Fruit fly (Drosophila melanogaster): ENCODE data around the gene mRpS31.

DNA sequence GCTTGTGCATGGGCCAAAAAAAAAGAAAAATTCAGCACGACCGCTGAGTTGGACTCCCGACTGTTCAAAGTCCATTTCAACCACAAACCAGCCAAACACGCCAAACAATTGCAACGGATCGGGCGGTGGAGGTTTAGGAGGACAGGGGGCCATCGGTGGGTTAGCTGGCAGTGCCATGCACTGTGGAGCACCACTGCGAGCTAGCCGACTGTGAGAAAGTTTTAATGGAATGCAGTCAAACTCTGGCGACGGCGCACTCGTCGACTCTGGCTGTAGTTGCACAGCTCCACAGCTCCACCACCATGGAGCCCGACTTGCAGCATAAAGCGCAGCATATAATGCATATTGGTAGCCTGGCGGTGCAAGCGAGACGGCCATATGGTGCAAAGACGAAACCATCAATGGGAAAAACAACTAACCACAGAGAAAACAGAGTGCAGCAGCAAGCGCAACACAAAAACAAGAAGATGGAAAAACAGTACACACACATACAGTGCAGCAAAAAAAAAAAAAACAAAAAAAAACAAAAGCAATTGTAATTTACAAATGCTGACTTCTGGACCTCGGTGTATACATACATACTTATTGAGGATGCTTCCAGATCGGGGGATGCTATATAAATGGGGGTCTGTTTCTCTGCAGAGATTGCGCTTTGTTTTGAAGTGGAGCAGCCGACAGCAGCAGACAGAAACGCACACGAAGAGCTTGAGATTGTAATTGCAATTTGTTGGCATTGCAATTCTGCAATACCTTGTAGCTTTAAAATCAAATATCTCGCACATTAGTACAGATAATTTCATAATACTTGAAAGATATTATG lies 36.5 kb downstream of the mRpS31 start:
- no peak for TF ChIP-seq CG8478 (optimal IDR thresholded peaks at IDR 0.05)
- no peak for TF ChIP-seq CTCF (optimal IDR thresholded peaks at IDR 0.05)
